Worm (Caenorhabditis elegans) whole organism, late embryonic: Measurements from ENCODE around the gene pqn-71.

ENCODE experiments used
- dve-1 ChIP-seq: sonication (generic microtip); optimal IDR thresholded peaks from 2 replicates; lab custom pipeline; 2017; ENCODE audit warnings: antibody characterized with exemption, mild to moderate bottlenecking, missing genetic modification characterization, missing compliant biosample characterization
- nhr-232 ChIP-seq: sonication (generic microtip); optimal IDR thresholded peaks from 2 replicates; lab custom pipeline; 2016; ENCODE audit warnings: missing genetic modification characterization, missing compliant biosample characterization
- pag-3 ChIP-seq: sonication (generic microtip); optimal IDR thresholded peaks from 2 replicates; lab custom pipeline; 2016; ENCODE audit warnings: missing compliant biosample characterization, missing genetic modification characterization, borderline replicate concordance

DNA sequence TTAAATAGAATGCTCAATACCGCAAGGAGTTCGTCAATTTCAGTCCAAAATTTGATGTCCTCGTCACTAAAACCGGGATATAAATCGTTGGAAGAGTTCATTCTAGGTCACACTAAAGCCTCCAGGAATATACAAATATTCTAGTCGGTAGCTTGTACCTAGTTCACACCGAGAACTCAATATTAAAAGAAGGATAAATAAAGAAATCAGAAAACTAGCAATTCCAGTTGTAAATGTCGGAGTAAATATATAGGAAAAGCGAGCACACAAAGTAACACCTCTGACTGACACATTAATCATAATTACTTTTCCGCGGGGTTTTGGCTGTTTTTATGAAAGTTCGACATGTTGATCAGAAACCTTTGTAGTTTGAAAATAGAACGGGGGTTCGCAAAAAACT, 14.1 kb upstream of the pqn-71 start, which contains the start of gene srw-33:
- TF ChIP-seq pag-3 (no peak), dve-1 (tag; lab: Kevin White, UChicago) (no peak), nhr-232 (no peak)
